Worm (Caenorhabditis elegans) whole organism, L1 larva: ENCODE data around the gene tbg-1.

ENCODE experiments used
- C04F5.9 ChIP-seq: sonication (generic microtip); optimal IDR thresholded peaks from 2 replicates; lab custom pipeline; 2016; ENCODE audit warnings: missing genetic modification characterization, missing compliant biosample characterization
- C16A3.4 ChIP-seq: fragments of 150-350 bp; optimal IDR thresholded peaks from 2 replicates; lab custom pipeline; 2014; ENCODE audit warnings: missing biosample characterization, missing genetic modification characterization
- Y116A8C.19 ChIP-seq: sonication (generic microtip); optimal IDR thresholded peaks from 2 replicates; lab custom pipeline; 2016; ENCODE audit warnings: missing compliant biosample characterization, missing genetic modification characterization, borderline replicate concordance
- aha-1 ChIP-seq: fragments of 150-350 bp; optimal IDR thresholded peaks from 2 replicates; lab custom pipeline; 2014; ENCODE audit warnings: missing biosample characterization, missing genetic modification characterization
- aly-2 ChIP-seq: fragments of 150-350 bp; optimal IDR thresholded peaks from 2 replicates; lab custom pipeline; 2014; ENCODE audit warnings: missing biosample characterization, missing genetic modification characterization
- ama-1 ChIP-seq: fragments of 150-350 bp; optimal IDR thresholded peaks from 2 replicates; lab custom pipeline; 2014
- ceh-63 ChIP-seq: fragments of 200-800 bp; sonication (Bioruptor generic); optimal IDR thresholded peaks from 2 replicates; lab custom pipeline; 2018; ENCODE audit warnings: mild to moderate bottlenecking, missing genetic modification characterization, missing compliant biosample characterization
- ceh-8 ChIP-seq: fragments of 200-800 bp; sonication (Bioruptor generic); optimal IDR thresholded peaks from 2 replicates; lab custom pipeline; 2018; ENCODE audit warnings: mild to moderate bottlenecking, missing genetic modification characterization, moderate library complexity, missing compliant biosample characterization
- ceh-82 ChIP-seq, 3 experiments: fragments of 150-350 bp in 1 of 3; sonication (generic microtip) in 2 of 3; optimal IDR thresholded peaks; 2 replicates each; lab custom pipeline; 2014 to 2017; ENCODE audit warnings: missing biosample characterization in 3 of 3, missing genetic modification characterization in 3 of 3
- ceh-88 ChIP-seq: fragments of 200-800 bp; sonication (Bioruptor generic); IDR thresholded peaks from 2 replicates; pipeline ENCODE4 v1.3.6; 2022; ENCODE audit warnings: missing genetic modification characterization, missing compliant biosample characterization
- ceh-90 ChIP-seq: sonication (generic microtip); optimal IDR thresholded peaks from 2 replicates; lab custom pipeline; 2016; ENCODE audit warnings: missing genetic modification characterization, missing compliant biosample characterization
- ces-1 ChIP-seq: fragments of 150-350 bp; optimal IDR thresholded peaks from 2 replicates; lab custom pipeline; 2014; ENCODE audit warnings: missing biosample characterization, missing genetic modification reagents, missing genetic modification characterization
- dpl-1 ChIP-seq, 3 experiments: fragments of 150-350 bp in 2 of 3; sonication (generic microtip) in 1 of 3; optimal IDR thresholded peaks; 2 replicates each; lab custom pipeline; 2014 to 2017; ENCODE audit warnings: missing biosample characterization in 3 of 3, missing genetic modification characterization in 3 of 3, missing genetic modification reagents in 3 of 3
- dsc-1 ChIP-seq: sonication (generic microtip); optimal IDR thresholded peaks from 2 replicates; lab custom pipeline; 2016; ENCODE audit warnings: mild to moderate bottlenecking, missing genetic modification characterization, missing compliant biosample characterization
- efl-3 ChIP-seq: fragments of 200-800 bp; sonication (Bioruptor generic); optimal IDR thresholded peaks from 2 replicates; lab custom pipeline; 2018; ENCODE audit warnings: mild to moderate bottlenecking, missing genetic modification characterization, missing compliant biosample characterization
- egl-27 ChIP-seq, 2 experiments: fragments of 150-350 bp in 1 of 2; sonication (generic microtip); optimal IDR thresholded peaks; 3 replicates each; lab custom pipeline; 2017 to 2018; ENCODE audit warnings: missing biosample characterization in 2 of 2, missing genetic modification characterization in 2 of 2, missing genetic modification reagents in 2 of 2
- elt-2 ChIP-seq: sonication (generic microtip); optimal IDR thresholded peaks from 2 replicates; lab custom pipeline; 2016; ENCODE audit warnings: missing genetic modification characterization, mild to moderate bottlenecking, inconsistent platforms, missing compliant biosample characterization, missing genetic modification reagents
- elt-3 ChIP-seq, 6 experiments: fragments of 150-350 bp in 1 of 6; sonication (generic microtip); optimal IDR thresholded peaks; 2 replicates each; lab custom pipeline; 2017 to 2018; ENCODE audit warnings: missing biosample characterization in 6 of 6, missing genetic modification characterization in 6 of 6, inconsistent platforms in 1 of 6
- fkh-10 ChIP-seq: sonication (generic microtip); optimal IDR thresholded peaks from 2 replicates; lab custom pipeline; 2017; ENCODE audit warnings: missing biosample characterization, missing genetic modification reagents, missing genetic modification characterization
- fos-1 ChIP-seq: fragments of 150-350 bp; optimal IDR thresholded peaks from 2 replicates; lab custom pipeline; 2014; ENCODE audit warnings: missing biosample characterization, missing genetic modification characterization
- grh-1 ChIP-seq: fragments of 200-800 bp; sonication (Bioruptor generic); IDR thresholded peaks from 2 replicates; pipeline ENCODE4 v1.3.6; 2022; ENCODE audit warnings: missing genetic modification reagents, missing genetic modification characterization, missing compliant biosample characterization
- hlh-4 ChIP-seq: sonication (generic microtip); optimal IDR thresholded peaks from 2 replicates; lab custom pipeline; 2016; ENCODE audit warnings: mild to moderate bottlenecking, missing genetic modification characterization, missing compliant biosample characterization
- hpl-2 ChIP-seq: fragments of 150-350 bp; optimal IDR thresholded peaks from 2 replicates; lab custom pipeline; 2014; ENCODE audit warnings: missing biosample characterization, missing genetic modification reagents, missing genetic modification characterization
- isw-1 ChIP-seq: fragments of 200-800 bp; sonication (Bioruptor generic); IDR thresholded peaks from 2 replicates; pipeline ENCODE4 v1.3.6; 2022; ENCODE audit warnings: missing genetic modification characterization, missing compliant biosample characterization
- jun-1 ChIP-seq: fragments of 150-350 bp; optimal IDR thresholded peaks from 2 replicates; lab custom pipeline; 2014; ENCODE audit warnings: missing biosample characterization, missing genetic modification reagents, missing genetic modification characterization
- lin-35 ChIP-seq, 2 experiments: fragments of 150-350 bp; optimal IDR thresholded peaks; 2 replicates each; lab custom pipeline; 2014; ENCODE audit warnings: missing biosample characterization in 2 of 2, missing genetic modification characterization in 2 of 2, missing genetic modification reagents in 2 of 2
- lir-3 ChIP-seq: sonication (generic microtip); optimal IDR thresholded peaks from 2 replicates; lab custom pipeline; 2016; ENCODE audit warnings: mild to moderate bottlenecking, missing genetic modification characterization, moderate library complexity, missing compliant biosample characterization; ENCODE audit not compliant: poor library complexity
- mab-9 ChIP-seq: fragments of 200-800 bp; sonication (Bioruptor generic); IDR thresholded peaks from 2 replicates; pipeline ENCODE4 v1.3.6; 2022; ENCODE audit warnings: missing genetic modification reagents, missing genetic modification characterization, missing compliant biosample characterization
- mep-1 ChIP-seq: fragments of 150-350 bp; optimal IDR thresholded peaks from 2 replicates; lab custom pipeline; 2014; ENCODE audit warnings: missing biosample characterization, missing genetic modification characterization
- nhr-20 ChIP-seq: sonication (generic microtip); optimal IDR thresholded peaks from 2 replicates; lab custom pipeline; 2016; ENCODE audit warnings: mild to moderate bottlenecking, missing genetic modification characterization, missing compliant biosample characterization
- nhr-76 ChIP-seq: sonication (generic microtip); optimal IDR thresholded peaks from 2 replicates; lab custom pipeline; 2017; ENCODE audit warnings: missing biosample characterization, missing genetic modification characterization
- nhr-84 ChIP-seq: sonication (generic microtip); optimal IDR thresholded peaks from 2 replicates; lab custom pipeline; 2017; ENCODE audit warnings: missing biosample characterization, missing genetic modification characterization
- nhr-85 ChIP-seq: sonication (generic microtip); peaks from one replicate; lab custom pipeline; 2016; ENCODE audit warnings: missing genetic modification characterization, inconsistent platforms, missing compliant biosample characterization
- nhr-90 ChIP-seq: sonication (generic microtip); optimal IDR thresholded peaks from 2 replicates; lab custom pipeline; 2016; ENCODE audit warnings: mild to moderate bottlenecking, missing genetic modification characterization, missing compliant biosample characterization; ENCODE audit not compliant: poor library complexity
- pag-3 ChIP-seq: sonication (generic microtip); optimal IDR thresholded peaks from 2 replicates; lab custom pipeline; 2017; ENCODE audit warnings: missing genetic modification characterization, mild to moderate bottlenecking, missing compliant biosample characterization, antibody characterized with exemption, borderline replicate concordance; ENCODE audit not compliant: insufficient read depth
- pax-3 ChIP-seq: fragments of 200-800 bp; sonication (Bioruptor generic); optimal IDR thresholded peaks from 2 replicates; lab custom pipeline; 2018; ENCODE audit warnings: mild to moderate bottlenecking, missing genetic modification characterization, moderate library complexity, missing compliant biosample characterization
- pqm-1 ChIP-seq: sonication (generic microtip); optimal IDR thresholded peaks from 3 replicates; lab custom pipeline; 2017; ENCODE audit warnings: missing biosample characterization, missing genetic modification characterization
- rnt-1 ChIP-seq: sonication (generic microtip); optimal IDR thresholded peaks from 2 replicates; lab custom pipeline; 2016; ENCODE audit warnings: mild to moderate bottlenecking, missing genetic modification characterization, moderate library complexity, missing compliant biosample characterization
- snpc-4 ChIP-seq: fragments of 150-350 bp; optimal IDR thresholded peaks from 2 replicates; lab custom pipeline; 2014; ENCODE audit warnings: missing biosample characterization, missing genetic modification characterization
- snu-23 ChIP-seq: sonication (generic microtip); optimal IDR thresholded peaks from 2 replicates; lab custom pipeline; 2016; ENCODE audit warnings: missing genetic modification characterization, missing compliant biosample characterization
- sptf-1 ChIP-seq: fragments of 150-350 bp; optimal IDR thresholded peaks from 2 replicates; lab custom pipeline; 2014; ENCODE audit warnings: missing biosample characterization, missing genetic modification characterization
- sup-37 ChIP-seq: fragments of 200-800 bp; sonication (Bioruptor generic); optimal IDR thresholded peaks from 2 replicates; lab custom pipeline; 2018; ENCODE audit warnings: mild to moderate bottlenecking, missing genetic modification characterization, missing compliant biosample characterization
- swsn-7 ChIP-seq: sonication (generic microtip); optimal IDR thresholded peaks from 2 replicates; lab custom pipeline; 2016; ENCODE audit warnings: missing genetic modification characterization, missing compliant biosample characterization
- tbx-2 ChIP-seq: sonication (generic microtip); optimal IDR thresholded peaks from 2 replicates; lab custom pipeline; 2016; ENCODE audit warnings: missing genetic modification characterization, missing compliant biosample characterization
- unc-130 ChIP-seq: fragments of 150-350 bp; optimal IDR thresholded peaks from 2 replicates; lab custom pipeline; 2017; ENCODE audit warnings: missing biosample characterization, missing genetic modification characterization, inconsistent platforms
- unc-30 ChIP-seq: sonication (generic microtip); optimal IDR thresholded peaks from 2 replicates; lab custom pipeline; 2017; ENCODE audit warnings: missing biosample characterization, missing genetic modification characterization
- unc-86 ChIP-seq: sonication (generic microtip); optimal IDR thresholded peaks from 2 replicates; lab custom pipeline; 2016; ENCODE audit warnings: missing genetic modification characterization, missing compliant biosample characterization
- unc-98 ChIP-seq: fragments of 200-800 bp; sonication (Bioruptor generic); IDR thresholded peaks from 2 replicates; pipeline ENCODE4 v1.3.6; 2022; ENCODE audit warnings: missing genetic modification characterization, missing compliant biosample characterization
- vab-15 ChIP-seq: sonication (generic microtip); optimal IDR thresholded peaks from 2 replicates; lab custom pipeline; 2017; ENCODE audit warnings: missing genotype, mild to moderate bottlenecking, missing genetic modification characterization, missing compliant biosample characterization
- zag-1 ChIP-seq: fragments of 150-350 bp; optimal IDR thresholded peaks from 2 replicates; lab custom pipeline; 2014; ENCODE audit warnings: missing biosample characterization, missing genetic modification characterization
- ztf-11 ChIP-seq, 2 experiments: sonication (generic microtip); optimal IDR thresholded peaks; 2 replicates each; lab custom pipeline; 2016 to 2017; ENCODE audit warnings: missing genetic modification characterization in 2 of 2, missing biosample characterization in 1 of 2, missing compliant biosample characterization in 1 of 2
- ztf-4 ChIP-seq: fragments of 150-350 bp; optimal IDR thresholded peaks from 2 replicates; lab custom pipeline; 2014; ENCODE audit warnings: missing biosample characterization, missing genetic modification characterization

Gene tbg-1

ce11 chrIII:9667591-9668265, 38.8 kb upstream of the tbg-1 start, which contains the start of gene C07A9.9 (continued):
- no peak for TF ChIP-seq pax-3
- TF ChIP-seq fkh-10: peak; percentile 26
- no peak for TF ChIP-seq Y116A8C.19 (tag; lab: Kevin White, UChicago)
- peak in 2 of 3 experiments; percentile 13 to 51 for TF ChIP-seq dpl-1 (GFP tag; optimal IDR thresholded peaks at IDR 0.05; lab: Kevin White, UChicago)
- peak; percentile 56 for TF ChIP-seq ztf-4
- no peak for TF ChIP-seq ceh-88 (GFP tag; lab: Robert Waterston, UW)
- TF ChIP-seq ceh-82 (tag; optimal IDR thresholded peaks at IDR 0.05; lab: Kevin White, UChicago): peak; percentile 6 to 84 (median 31)
- TF ChIP-seq elt-3 (tag; optimal IDR thresholded peaks at IDR 0.05; lab: Kevin White, UChicago): peak in 2 of 6 experiments; percentile 8 to 31
- no peak for TF ChIP-seq unc-98 (GFP tag; lab: Robert Waterston, UW)
- TF ChIP-seq ces-1 (GFP tag; lab: Kevin White, UChicago): no peak
- peak; percentile 57 for TF ChIP-seq fos-1
- peak; percentile 65 for TF ChIP-seq snu-23 (GFP tag; lab: Kevin White, UChicago)
- TF ChIP-seq snpc-4 (tag; lab: Kevin White, UChicago): peak; percentile 64
- TF ChIP-seq ceh-8 (GFP tag; lab: Kevin White, UChicago): no peak
- peak; percentile 75 for TF ChIP-seq unc-86 (tag; lab: Kevin White, UChicago)
- TF ChIP-seq lir-3: peak; percentile 15
- TF ChIP-seq sptf-1 (tag; lab: Kevin White, UChicago): no peak
- TF ChIP-seq efl-3 (GFP tag; lab: Kevin White, UChicago): peak; percentile 6
- no peak for TF ChIP-seq ama-1
- TF ChIP-seq aha-1: no peak
- peak; percentile 45 for TF ChIP-seq C04F5.9 (tag; lab: Kevin White, UChicago)
- TF ChIP-seq ceh-63: no peak
- TF ChIP-seq nhr-76 (tag; lab: Kevin White, UChicago): no peak
- TF ChIP-seq hlh-4: no peak
- peak; percentile 74 for TF ChIP-seq elt-2 (tag; lab: Kevin White, UChicago)
- no peak for TF ChIP-seq hpl-2 (GFP tag; lab: Kevin White, UChicago)
- TF ChIP-seq ztf-11 (tag; optimal IDR thresholded peaks at IDR 0.05; lab: Kevin White, UChicago): peak in 1 of 2 experiments; percentile 50
- no peak for TF ChIP-seq sup-37 (GFP tag; lab: Kevin White, UChicago)
- no peak for TF ChIP-seq nhr-84 (tag; lab: Kevin White, UChicago)
- peak; percentile 57 for TF ChIP-seq rnt-1
- TF ChIP-seq pqm-1 (tag; lab: Kevin White, UChicago): no peak
- TF ChIP-seq mep-1 (tag; lab: Kevin White, UChicago): peak; percentile 31
- TF ChIP-seq tbx-2 (tag; lab: Kevin White, UChicago): peak; percentile 62
- TF ChIP-seq dsc-1 (tag; lab: Kevin White, UChicago): peak; percentile 53
- TF ChIP-seq aly-2 (tag; lab: Kevin White, UChicago): no peak
- no peak for TF ChIP-seq unc-30 (tag; lab: Kevin White, UChicago)
- no peak for TF ChIP-seq vab-15 (tag; lab: Kevin White, UChicago)
- peak; percentile 51 for TF ChIP-seq nhr-90 (tag; lab: Kevin White, UChicago)
- peak; percentile 67 for TF ChIP-seq swsn-7 (tag; lab: Kevin White, UChicago)
- no peak for TF ChIP-seq zag-1 (tag; lab: Kevin White, UChicago)
- TF ChIP-seq ceh-90 (tag; lab: Kevin White, UChicago): no peak
- TF ChIP-seq unc-130 (tag; lab: Kevin White, UChicago): no peak
- peak; percentile 53 to 56 for TF ChIP-seq lin-35 (GFP tag; optimal IDR thresholded peaks at IDR 0.05; lab: Kevin White, UChicago)
- peak; percentile 42 for TF ChIP-seq C16A3.4 (tag; lab: Kevin White, UChicago)
- TF ChIP-seq mab-9 (GFP tag; lab: Robert Waterston, UW): peak; percentile 51; the same call in 1 of the 2 replicates
- TF ChIP-seq nhr-20 (tag; lab: Kevin White, UChicago): peak; percentile 79
- TF ChIP-seq nhr-85 (tag; lab: Kevin White, UChicago): peak; percentile 86
- TF ChIP-seq jun-1: peak; percentile 64
- TF ChIP-seq grh-1: no peak
- peak; percentile 44 for TF ChIP-seq isw-1 (GFP tag; lab: Robert Waterston, UW)
- TF ChIP-seq pag-3: no peak
- peak in 1 of 2 experiments; percentile 33 for TF ChIP-seq egl-27 (tag; optimal IDR thresholded peaks at IDR 0.05; lab: Kevin White, UChicago)
